Worm (Caenorhabditis elegans): ENCODE data around the gene nhr-221.
"Not testable (repeated sequence)": the region's sequence is repeated elsewhere in the genome, so short reads cannot be mapped to it uniquely, and the experiment has no call there.

The nhr-221 gene

ce11 chrV:3507691-3508090, 27.5 kb downstream of the nhr-221 start, which contains the start of gene str-225:
Gene str-225, plus strand, starts transcription at chrV:3507822.
- TF ChIP-seq F13C5.2 (tag; optimal IDR thresholded peaks at IDR 0.05) (no peak), B0310.2 (tag; optimal IDR thresholded peaks at IDR 0.05) (no peak), hmg-4 (GFP tag; optimal IDR thresholded peaks at IDR 0.05) (no peak), tbx-11 (GFP tag; IDR thresholded peaks at IDR 0.05) (no peak)

ce11 chrV:3506252-3506651, 28.9 kb downstream of the nhr-221 start, which contains the start of gene ugt-64:
Gene ugt-64, minus strand, starts transcription at chrV:3506352.
- not testable (repeated sequence) for TF ChIP-seq tbx-37 (GFP tag; conservative IDR thresholded peaks at IDR 0.05); B0310.2 (tag; optimal IDR thresholded peaks at IDR 0.05); pes-1 (GFP tag; IDR thresholded peaks at IDR 0.05)

ce11 chrV:3505745-3506144, 29.4 kb downstream of the nhr-221 start:
- TF ChIP-seq sea-1 (GFP tag; conservative IDR thresholded peaks at IDR 0.05) (no peak), ets-7 (tag; optimal IDR thresholded peaks at IDR 0.05) (no peak), aly-1 (tag; optimal IDR thresholded peaks at IDR 0.05) (no peak), tbx-11 (GFP tag; IDR thresholded peaks at IDR 0.05) (no peak), ceh-13 (GFP tag; optimal IDR thresholded peaks at IDR 0.05) (no peak), pes-1 (GFP tag; IDR thresholded peaks at IDR 0.05) (no peak), ceh-36 (tag; optimal IDR thresholded peaks at IDR 0.05) (no peak), tra-4 (tag; optimal IDR thresholded peaks at IDR 0.05) (no peak), F13C5.2 (tag; optimal IDR thresholded peaks at IDR 0.05) (no peak)

- TF ChIP-seq tbx-37 (GFP tag; conservative IDR thresholded peaks at IDR 0.05) = no peak
- TF ChIP-seq ceh-36 (tag; optimal IDR thresholded peaks at IDR 0.05) = no peak
- TF ChIP-seq ama-1 (optimal IDR thresholded peaks at IDR 0.05) = no peak
- no peak for TF ChIP-seq hmg-4 (GFP tag; optimal IDR thresholded peaks at IDR 0.05)
- TF ChIP-seq B0310.2 (tag; optimal IDR thresholded peaks at IDR 0.05) = no peak
- TF ChIP-seq tra-4 (tag; optimal IDR thresholded peaks at IDR 0.05) = no peak
- no peak for TF ChIP-seq hnd-1 (tag; optimal IDR thresholded peaks at IDR 0.05)
- TF ChIP-seq sea-1 (GFP tag; conservative IDR thresholded peaks at IDR 0.05) = no peak
These were observed 33.1 kb downstream of the nhr-221 start, which contains the start of the genes C07G3.8 and C07G3.10 for ce11 chrV:3502038-3502437. Gene C07G3.8, minus strand, starts transcription at chrV:3502138. Gene C07G3.10, plus strand, starts transcription at chrV:3502307.

ce11 chrV:3496880-3497279, 38.3 kb downstream of the nhr-221 start, which contains the start of gene C07G3.15:
Gene C07G3.15, minus strand, starts transcription at chrV:3496980.
- TF ChIP-seq ceh-36 (tag; optimal IDR thresholded peaks at IDR 0.05) (no peak), pes-1 (GFP tag; IDR thresholded peaks at IDR 0.05) (no peak), hmbx-1 (tag; optimal IDR thresholded peaks at IDR 0.05) (no peak), aly-1 (tag; optimal IDR thresholded peaks at IDR 0.05) (no peak), ceh-13 (GFP tag; optimal IDR thresholded peaks at IDR 0.05) (no peak), hnd-1 (tag; optimal IDR thresholded peaks at IDR 0.05) (no peak), sea-1 (GFP tag; conservative IDR thresholded peaks at IDR 0.05) (no peak), F13C5.2 (tag; optimal IDR thresholded peaks at IDR 0.05) (no peak), ets-7 (tag; optimal IDR thresholded peaks at IDR 0.05) (no peak), flt-1 (GFP tag; IDR thresholded peaks at IDR 0.05) (no peak), scrt-1 (GFP tag; IDR thresholded peaks at IDR 0.05) (no peak), tra-4 (tag; optimal IDR thresholded peaks at IDR 0.05) (no peak), tbx-11 (GFP tag; IDR thresholded peaks at IDR 0.05) (no peak), ama-1 (optimal IDR thresholded peaks at IDR 0.05) (no peak), tbx-37 (GFP tag; conservative IDR thresholded peaks at IDR 0.05) (no peak), hmg-4 (GFP tag; optimal IDR thresholded peaks at IDR 0.05) (no peak), B0310.2 (tag; optimal IDR thresholded peaks at IDR 0.05) (no peak)

ce11 chrV:3490435-3490834, 44.7 kb downstream of the nhr-221 start, which contains the start of gene srbc-36:
Gene srbc-36, minus strand, starts transcription at chrV:3490535.
- no peak for TF ChIP-seq F13C5.2 (tag; optimal IDR thresholded peaks at IDR 0.05)

- TF ChIP-seq ets-7 (tag; optimal IDR thresholded peaks at IDR 0.05) (no peak), pes-1 (GFP tag; IDR thresholded peaks at IDR 0.05) (no peak), ceh-36 (tag; optimal IDR thresholded peaks at IDR 0.05) (no peak), ama-1 (optimal IDR thresholded peaks at IDR 0.05) (no peak), tbx-11 (GFP tag; IDR thresholded peaks at IDR 0.05) (no peak), B0310.2 (tag; optimal IDR thresholded peaks at IDR 0.05) (no peak), ceh-13 (GFP tag; optimal IDR thresholded peaks at IDR 0.05) (no peak), sea-1 (GFP tag; conservative IDR thresholded peaks at IDR 0.05) (no peak), scrt-1 (GFP tag; IDR thresholded peaks at IDR 0.05) (no peak), tra-4 (tag; optimal IDR thresholded peaks at IDR 0.05) (no peak), hnd-1 (tag; optimal IDR thresholded peaks at IDR 0.05) (no peak), tbx-37 (GFP tag; conservative IDR thresholded peaks at IDR 0.05) (no peak), aly-1 (tag; optimal IDR thresholded peaks at IDR 0.05) (no peak), flt-1 (GFP tag; IDR thresholded peaks at IDR 0.05) (no peak), hmbx-1 (tag; optimal IDR thresholded peaks at IDR 0.05) (no peak), F13C5.2 (tag; optimal IDR thresholded peaks at IDR 0.05) (no peak)
These were observed 48.3 kb downstream of the nhr-221 start, which contains the start of gene srbc-32 for ce11 chrV:3486857-3487256. Gene srbc-32, minus strand, starts transcription at chrV:3486957.

ce11 chrV:3484702-3485101, 50.5 kb downstream of the nhr-221 start, which contains the start of gene srbc-33:
Gene srbc-33, minus strand, starts transcription at chrV:3484802.
- TF ChIP-seq F13C5.2 (tag; optimal IDR thresholded peaks at IDR 0.05) (no peak), aly-1 (tag; optimal IDR thresholded peaks at IDR 0.05) (no peak), hnd-1 (tag; optimal IDR thresholded peaks at IDR 0.05) (no peak), pes-1 (GFP tag; IDR thresholded peaks at IDR 0.05) (no peak), tbx-11 (GFP tag; IDR thresholded peaks at IDR 0.05) (no peak), hmg-4 (GFP tag; optimal IDR thresholded peaks at IDR 0.05) (no peak), ceh-13 (GFP tag; optimal IDR thresholded peaks at IDR 0.05) (no peak), scrt-1 (GFP tag; IDR thresholded peaks at IDR 0.05) (no peak), B0310.2 (tag; optimal IDR thresholded peaks at IDR 0.05) (no peak), ets-7 (tag; optimal IDR thresholded peaks at IDR 0.05) (no peak), ceh-36 (tag; optimal IDR thresholded peaks at IDR 0.05) (no peak), hmbx-1 (tag; optimal IDR thresholded peaks at IDR 0.05) (no peak), sea-1 (GFP tag; conservative IDR thresholded peaks at IDR 0.05) (no peak), tbx-37 (GFP tag; conservative IDR thresholded peaks at IDR 0.05) (no peak), tra-4 (tag; optimal IDR thresholded peaks at IDR 0.05) (no peak), ama-1 (optimal IDR thresholded peaks at IDR 0.05) (no peak), flt-1 (GFP tag; IDR thresholded peaks at IDR 0.05) (no peak)

Measured in whole organism, early embryonic.